Fruit fly (Drosophila melanogaster): ENCODE data around the gene CG16781.

DNA sequence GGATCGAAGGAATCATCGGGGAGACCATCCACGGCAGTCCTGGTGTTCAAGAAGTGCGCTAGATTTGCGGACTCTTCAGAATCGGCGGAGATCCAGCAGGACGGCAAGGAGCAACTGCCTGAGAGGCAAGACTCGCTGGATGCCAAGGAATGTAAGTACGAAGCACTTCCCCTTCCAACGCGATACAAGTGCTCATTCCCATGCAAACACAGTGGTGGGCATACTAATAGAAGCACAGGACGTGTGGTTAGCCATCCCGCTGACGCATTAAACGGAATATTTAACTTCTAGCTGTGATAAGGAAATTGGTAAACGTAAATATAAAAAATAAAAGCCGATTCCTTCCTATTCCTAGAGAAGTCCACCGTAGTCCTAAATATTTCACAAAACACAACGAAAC lies 22.0 kb upstream of the CG16781 start:
- TF ChIP-seq psq (optimal IDR thresholded peaks at IDR 0.05): no peak
- no peak for TF ChIP-seq EcR (GFP tag; optimal IDR thresholded peaks at IDR 0.05)
- TF ChIP-seq usp (GFP tag; optimal IDR thresholded peaks at IDR 0.05): no peak
- no peak for TF ChIP-seq pan (optimal IDR thresholded peaks at IDR 0.05)
- no peak for TF ChIP-seq CG8478 (optimal IDR thresholded peaks at IDR 0.05)
- TF ChIP-seq Dll (optimal IDR thresholded peaks at IDR 0.05): no peak
